Worm (Caenorhabditis elegans) whole organism, young adult: ENCODE measurements around the gene die-1.

Experiments used
- B0035.1 ChIP-seq: sonication (generic microtip); optimal IDR thresholded peaks from 2 replicates; lab custom pipeline; 2016; ENCODE audit warnings: missing genetic modification characterization, mild to moderate bottlenecking, missing compliant biosample characterization, missing genotype, missing genetic modification reagents
- B0336.3 ChIP-seq: fragments of 200-800 bp; sonication (Bioruptor generic); IDR thresholded peaks from 2 replicates; pipeline ENCODE4 v1.3.6; 2022; ENCODE audit warnings: missing genetic modification characterization, missing compliant biosample characterization
- F57A8.1 ChIP-seq: fragments of 200-800 bp; sonication (Bioruptor generic); optimal IDR thresholded peaks from 2 replicates; lab custom pipeline; 2018; ENCODE audit warnings: mild to moderate bottlenecking, missing genetic modification characterization, moderate library complexity, missing compliant biosample characterization
- Y67H2A.10 ChIP-seq: fragments of 200-800 bp; sonication (Bioruptor generic); conservative IDR thresholded peaks from 2 replicates; pipeline ENCODE4 v1.3.6; 2022; ENCODE audit warnings: missing genetic modification reagents, missing genetic modification characterization, missing compliant biosample characterization
- Y95B8A.8 ChIP-seq: fragments of 200-800 bp; sonication (Bioruptor generic); IDR thresholded peaks from 2 replicates; pipeline ENCODE4 v1.3.6; 2022; ENCODE audit warnings: missing genetic modification reagents, missing genetic modification characterization, missing compliant biosample characterization
- aptf-2 ChIP-seq: fragments of 200-800 bp; sonication (Bioruptor generic); conservative IDR thresholded peaks from 2 replicates; pipeline ENCODE4 v1.3.6; 2022; ENCODE audit warnings: missing genetic modification reagents, missing genetic modification characterization, missing compliant biosample characterization
- attf-5 ChIP-seq: fragments of 200-800 bp; sonication (Bioruptor generic); optimal IDR thresholded peaks from 2 replicates; lab custom pipeline; 2018; ENCODE audit warnings: mild to moderate bottlenecking, missing genetic modification characterization, missing compliant biosample characterization
- attf-6 ChIP-seq: fragments of 200-800 bp; sonication (Bioruptor generic); IDR thresholded peaks from 2 replicates; pipeline ENCODE4 v1.3.6; 2022; ENCODE audit warnings: missing genetic modification reagents, missing genetic modification characterization, missing compliant biosample characterization
- bed-1 ChIP-seq: fragments of 200-800 bp; sonication (Bioruptor generic); IDR thresholded peaks from 2 replicates; pipeline ENCODE4 v1.3.6; 2022; ENCODE audit warnings: missing genetic modification reagents, missing genetic modification characterization, missing compliant biosample characterization
- ceh-100 ChIP-seq: fragments of 200-800 bp; sonication (Bioruptor generic); IDR thresholded peaks from 2 replicates; pipeline ENCODE4 v1.3.6; 2022; ENCODE audit warnings: missing genetic modification reagents, missing genetic modification characterization, missing compliant biosample characterization
- chd-7 ChIP-seq: sonication (generic microtip); optimal IDR thresholded peaks from 2 replicates; lab custom pipeline; 2016; ENCODE audit warnings: mild to moderate bottlenecking, missing genetic modification characterization, moderate library complexity, missing compliant biosample characterization
- die-1 ChIP-seq: sonication (generic microtip); optimal IDR thresholded peaks from 2 replicates; lab custom pipeline; 2016; ENCODE audit warnings: missing genotype, mild to moderate bottlenecking, missing genetic modification characterization, missing compliant biosample characterization
- efl-1 ChIP-seq: fragments of 150-350 bp; optimal IDR thresholded peaks from 2 replicates; lab custom pipeline; 2014; ENCODE audit warnings: missing biosample characterization, missing genetic modification reagents, missing genetic modification characterization
- egl-44 ChIP-seq: fragments of 200-800 bp; sonication (Bioruptor generic); IDR thresholded peaks from 2 replicates; pipeline ENCODE4 v1.3.6; 2022; ENCODE audit warnings: missing genetic modification reagents, missing genetic modification characterization, missing compliant biosample characterization
- hlh-26 ChIP-seq: fragments of 200-800 bp; sonication (Bioruptor generic); conservative IDR thresholded peaks from 2 replicates; pipeline ENCODE4 v1.3.6; 2022; ENCODE audit warnings: missing genetic modification reagents, missing genetic modification characterization, missing compliant biosample characterization
- hmg-1.2 ChIP-seq: fragments of 200-800 bp; sonication (Bioruptor generic); IDR thresholded peaks from 2 replicates; pipeline ENCODE4 v1.3.6; 2022; ENCODE audit warnings: missing genetic modification reagents, missing genetic modification characterization, missing compliant biosample characterization
- lag-1 ChIP-seq: fragments of 200-800 bp; sonication (Bioruptor generic); IDR thresholded peaks from 2 replicates; pipeline ENCODE4 v1.3.6; 2022; ENCODE audit warnings: missing genetic modification reagents, missing genetic modification characterization, missing compliant biosample characterization
- lsl-1 ChIP-seq: fragments of 200-800 bp; sonication (Bioruptor generic); optimal IDR thresholded peaks from 2 replicates; lab custom pipeline; 2018; ENCODE audit warnings: mild to moderate bottlenecking, missing genetic modification characterization, moderate library complexity, missing compliant biosample characterization
- madf-10 ChIP-seq: sonication (generic microtip); optimal IDR thresholded peaks from 2 replicates; lab custom pipeline; 2016; ENCODE audit warnings: mild to moderate bottlenecking, missing genetic modification characterization, missing compliant biosample characterization
- mxl-1 ChIP-seq: sonication (generic microtip); optimal IDR thresholded peaks from 2 replicates; lab custom pipeline; 2016; ENCODE audit warnings: missing genetic modification characterization, missing compliant biosample characterization
- nfya-1 ChIP-seq: sonication (generic microtip); optimal IDR thresholded peaks from 2 replicates; lab custom pipeline; 2017; ENCODE audit warnings: antibody characterized with exemption, missing compliant biosample characterization, missing genetic modification characterization, borderline replicate concordance; ENCODE audit not compliant: insufficient read depth
- pbrm-1 ChIP-seq: fragments of 200-800 bp; sonication (Bioruptor generic); IDR thresholded peaks from 2 replicates; pipeline ENCODE4 v1.3.6; 2022; ENCODE audit warnings: missing genetic modification reagents, missing genetic modification characterization, missing compliant biosample characterization
- pha-4 ChIP-seq: fragments of 150-350 bp; sonication (generic microtip); optimal IDR thresholded peaks from 2 replicates; lab custom pipeline; 2014; ENCODE audit warnings: missing biosample characterization, missing genetic modification reagents, missing genetic modification characterization
- rec-8 ChIP-seq, 2 experiments: sonication (generic microtip); optimal IDR thresholded peaks; 2 replicates each; lab custom pipeline; 2016; ENCODE audit warnings: mild to moderate bottlenecking in 2 of 2, missing genetic modification characterization in 2 of 2, missing genetic modification reagents in 2 of 2, missing genotype in 2 of 2, missing biosample characterization in 1 of 2, missing compliant biosample characterization in 1 of 2, moderate library complexity in 1 of 2
- snpc-1.1 ChIP-seq: sonication (generic microtip); optimal IDR thresholded peaks from 2 replicates; lab custom pipeline; 2017; ENCODE audit warnings: missing genetic modification characterization, mild to moderate bottlenecking, missing compliant biosample characterization, antibody characterized with exemption, moderate library complexity, missing genotype, missing genetic modification reagents; ENCODE audit not compliant: insufficient read depth
- snpc-4 ChIP-seq, 5 experiments: fragments of 150-350 bp in 1 of 5; sonication (generic microtip) in 4 of 5; optimal IDR thresholded peaks; 2 replicates each; lab custom pipeline; 2014 to 2018; ENCODE audit warnings: missing genetic modification characterization in 5 of 5, missing biosample characterization in 3 of 5, antibody characterized with exemption in 2 of 5, mild to moderate bottlenecking in 2 of 5, missing compliant biosample characterization in 2 of 5, missing genotype in 2 of 5, moderate library complexity in 2 of 5, missing genetic modification reagents in 1 of 5
- somi-1 ChIP-seq: fragments of 200-800 bp; sonication (Bioruptor generic); optimal IDR thresholded peaks from 2 replicates; lab custom pipeline; 2018; ENCODE audit warnings: mild to moderate bottlenecking, missing genetic modification characterization, missing compliant biosample characterization
- unc-62 ChIP-seq: fragments of 150-350 bp; optimal IDR thresholded peaks from 2 replicates; lab custom pipeline; 2014; ENCODE audit warnings: missing biosample characterization, missing genetic modification reagents, missing genetic modification characterization
- zim-3 ChIP-seq: sonication (generic microtip); optimal IDR thresholded peaks from 2 replicates; lab custom pipeline; 2017; ENCODE audit warnings: mild to moderate bottlenecking, missing genetic modification characterization, moderate library complexity, missing compliant biosample characterization
- ztf-28 ChIP-seq: fragments of 200-800 bp; sonication (Bioruptor generic); IDR thresholded peaks from 2 replicates; pipeline ENCODE4 v1.3.6; 2022; ENCODE audit warnings: missing genetic modification reagents, missing genetic modification characterization, missing compliant biosample characterization
- ztf-6 ChIP-seq: fragments of 200-800 bp; sonication (Bioruptor generic); IDR thresholded peaks from 2 replicates; pipeline ENCODE4 v1.3.6; 2022; ENCODE audit warnings: missing genetic modification reagents, missing genetic modification characterization, missing compliant biosample characterization

die-1 gene

DNA sequence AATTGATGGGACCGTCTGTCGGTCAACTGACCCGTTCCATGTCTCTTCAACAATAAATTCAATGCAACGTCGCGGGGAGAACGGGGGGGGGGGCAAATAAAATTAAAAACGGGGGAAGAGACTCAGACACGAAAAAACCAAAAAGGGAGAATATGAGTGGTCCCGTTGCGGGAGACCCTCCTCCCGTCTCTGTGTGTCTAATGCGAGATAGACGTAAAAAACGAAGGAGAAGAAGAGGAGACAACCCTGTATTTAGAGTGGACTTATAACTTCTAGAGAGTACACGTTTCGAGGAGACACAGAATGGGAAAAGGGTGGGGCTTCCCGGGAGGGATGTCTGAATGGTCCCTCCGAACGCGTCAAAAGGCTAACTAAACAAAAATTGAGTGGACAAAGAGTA lies 2.2 kb downstream of the die-1 start:
- peak; percentile 56 for TF ChIP-seq hmg-1.2 (GFP tag; lab: Robert Waterston, UW)
- TF ChIP-seq nfya-1 (tag; lab: Kevin White, UChicago), result no peak
- TF ChIP-seq egl-44 (GFP tag; lab: Robert Waterston, UW), result no peak
- TF ChIP-seq aptf-2, result peak; percentile 94
- peak; percentile 30 for TF ChIP-seq efl-1 (GFP tag; lab: Kevin White, UChicago)

DNA sequence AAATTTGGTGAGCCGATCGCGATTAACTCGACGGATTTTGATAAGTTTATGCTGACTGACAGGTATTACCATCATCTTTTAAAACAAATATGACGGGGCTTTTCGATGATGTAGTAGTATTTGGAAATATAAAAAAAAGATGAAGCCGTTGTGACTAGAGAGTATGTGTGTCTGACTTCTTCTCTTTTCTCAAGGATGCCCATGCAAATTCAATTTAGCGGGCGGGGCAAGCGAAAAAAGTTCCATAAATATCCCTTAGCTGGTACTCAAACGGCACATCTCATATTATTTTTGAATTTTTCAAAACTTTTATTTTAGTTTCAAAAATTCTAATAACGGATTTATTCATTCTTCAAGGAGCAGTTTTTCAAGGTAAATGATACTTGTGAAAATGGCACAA lies 7.2 kb downstream of the die-1 start, which contains the start of gene stg-1:
Gene stg-1 (minus strand): TSS at position 153 of the 400 bp plus-strand sequence.
- no peak for TF ChIP-seq zim-3
- TF ChIP-seq, all 124 proteins: peak for 0

DNA sequence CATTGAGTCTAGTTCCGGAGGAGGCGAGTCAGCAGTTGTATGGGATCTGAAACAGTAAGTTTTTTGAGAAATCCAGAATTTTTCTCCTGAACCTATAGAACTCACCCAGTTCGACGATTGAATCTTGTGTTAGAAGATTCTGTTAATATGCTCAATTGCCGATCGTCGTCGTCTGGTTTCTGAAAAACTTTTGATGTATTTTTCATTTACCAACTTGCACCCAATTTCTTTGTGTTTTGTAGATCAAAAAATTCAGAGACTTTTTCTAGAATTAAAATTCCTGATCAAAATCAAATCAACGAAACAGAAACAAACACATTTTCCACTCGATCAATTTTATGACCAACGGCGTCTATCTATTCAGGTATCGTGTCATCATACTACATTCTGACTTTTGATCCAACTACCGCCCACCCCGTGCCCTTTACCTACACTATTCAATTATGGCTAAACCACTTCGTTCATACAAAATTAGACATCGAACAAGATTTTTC lies 11.1 kb downstream of the die-1 start, which contains the start of gene C18D1.2:
Gene C18D1.2 (plus strand): TSS at position 444 of the 494 bp plus-strand sequence.
- TF ChIP-seq lag-1 (GFP tag; lab: Robert Waterston, UW) (no peak), rec-8 (tag; optimal IDR thresholded peaks at IDR 0.05; lab: Kevin White, UChicago) (no peak), pbrm-1 (GFP tag; lab: Robert Waterston, UW) (no peak), B0035.1 (tag; lab: Kevin White, UChicago) (no peak), madf-10 (tag; lab: Kevin White, UChicago) (no peak), F57A8.1 (GFP tag; lab: Kevin White, UChicago) (no peak)

DNA sequence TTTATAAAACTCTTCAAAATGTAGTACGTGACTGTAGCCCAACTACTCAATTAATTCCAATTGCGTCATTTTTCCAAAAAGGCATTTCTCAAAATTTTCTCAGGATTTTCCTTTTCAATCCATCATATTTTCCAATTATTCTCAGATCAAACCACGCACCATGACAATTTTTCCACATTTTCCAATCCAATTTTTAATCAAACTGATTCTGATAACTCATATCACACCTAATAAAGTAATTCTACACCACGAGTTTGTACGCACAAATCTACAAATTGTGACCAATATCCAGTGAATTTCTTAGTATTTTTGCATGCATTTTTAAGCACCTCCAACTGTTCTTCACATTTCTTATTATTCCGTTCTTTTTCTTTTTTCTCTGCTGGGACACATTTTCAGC lies 16.2 kb downstream of the die-1 start:
- TF ChIP-seq snpc-4 (GFP tag; optimal IDR thresholded peaks at IDR 0.05; lab: Kevin White, UChicago) (no peak), snpc-4 (tag; optimal IDR thresholded peaks at IDR 0.05; lab: Kevin White, UChicago) (no peak), ztf-6 (GFP tag; lab: Robert Waterston, UW) (no peak), somi-1 (GFP tag; lab: Kevin White, UChicago) (no peak), mxl-1 (tag; lab: Kevin White, UChicago) (no peak), chd-7 (tag; lab: Kevin White, UChicago) (no peak), B0035.1 (tag; lab: Kevin White, UChicago) (no peak), ztf-28 (GFP tag; lab: Robert Waterston, UW) (no peak), bed-1 (GFP tag; lab: Robert Waterston, UW) (no peak), attf-6 (GFP tag; lab: Robert Waterston, UW) (no peak), lsl-1 (no peak), ceh-100 (GFP tag; lab: Robert Waterston, UW) (no peak)

DNA sequence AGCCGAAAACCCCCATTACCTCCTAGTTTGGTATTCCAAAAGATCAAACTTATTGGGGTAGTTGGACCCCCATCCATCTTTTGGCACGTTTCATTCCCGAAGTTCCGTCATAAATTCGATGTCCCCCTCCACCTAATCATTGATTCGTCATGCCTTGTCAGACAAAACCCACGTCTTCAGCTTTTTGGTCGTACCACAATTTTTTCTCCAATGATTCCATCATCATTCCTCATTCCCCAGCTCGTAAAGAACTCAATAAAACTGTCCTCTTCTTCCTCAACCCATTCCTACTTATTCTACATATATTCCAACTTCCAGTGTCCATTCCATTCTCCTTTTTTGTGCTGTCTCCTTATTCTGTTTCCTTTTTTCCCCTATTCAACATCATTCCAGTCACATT lies 19.1 kb downstream of the die-1 start, which contains the start of gene flp-4:
Gene flp-4 (plus strand): TSS at position 301 of the 400 bp plus-strand sequence.
- no peak for TF ChIP-seq hlh-26 (GFP tag; lab: Robert Waterston, UW)
- no peak for TF ChIP-seq die-1
- no peak for TF ChIP-seq snpc-1.1 (tag; lab: Kevin White, UChicago)
- TF ChIP-seq snpc-4 (GFP tag; optimal IDR thresholded peaks at IDR 0.05; lab: Kevin White, UChicago), result no peak
- TF ChIP-seq snpc-4 (tag; optimal IDR thresholded peaks at IDR 0.05; lab: Kevin White, UChicago), result no peak
- TF ChIP-seq pha-4, result no peak

DNA sequence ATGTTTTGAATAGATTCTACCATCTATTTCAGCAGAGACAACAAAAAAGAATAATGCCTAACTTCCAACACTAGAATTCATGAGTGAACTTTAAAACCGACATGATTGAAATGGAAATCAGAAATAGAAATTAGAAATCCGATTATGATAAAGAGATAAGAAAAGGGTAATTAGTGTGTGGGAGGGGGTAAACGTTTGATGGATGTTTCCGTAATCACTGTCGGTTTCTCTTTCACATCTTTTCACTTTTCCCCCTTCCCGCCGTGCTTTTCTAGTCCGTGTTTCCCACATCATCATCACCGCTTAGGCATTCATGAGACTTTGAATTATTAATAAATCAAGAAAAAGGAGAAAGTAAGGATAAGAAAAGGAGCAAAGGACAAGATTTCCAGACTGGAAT lies 22.0 kb downstream of the die-1 start:
- TF ChIP-seq B0336.3 (GFP tag; lab: Robert Waterston, UW) (no peak), Y95B8A.8 (GFP tag; lab: Robert Waterston, UW) (no peak), attf-5 (no peak), hmg-1.2 (GFP tag; lab: Robert Waterston, UW) (no peak), ztf-6 (GFP tag; lab: Robert Waterston, UW) (no peak), unc-62 (GFP tag; lab: Kevin White, UChicago) (no peak), Y67H2A.10 (GFP tag; lab: Robert Waterston, UW) (no peak)
